Worm (Caenorhabditis elegans): Measurements from ENCODE around the gene nlp-30.

The nlp-30 gene

DNA sequence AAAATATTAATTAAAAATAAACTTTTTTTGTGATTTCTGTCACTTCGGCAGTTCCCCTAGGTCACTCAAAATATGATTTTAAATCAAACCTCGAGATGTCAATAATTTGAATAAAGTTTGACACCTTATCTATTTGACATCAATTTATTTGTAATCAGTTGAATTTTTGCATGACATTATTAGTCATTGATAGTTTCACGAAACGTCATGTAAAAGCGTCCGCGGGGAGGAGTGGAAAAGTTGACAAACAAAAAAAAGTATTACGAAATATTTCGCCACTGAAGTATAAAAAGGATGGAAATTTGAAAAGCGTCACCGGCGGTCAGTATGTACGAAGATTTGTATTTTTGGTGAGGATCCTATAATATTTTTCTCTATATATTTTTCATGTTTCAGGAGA, 43.0 kb downstream of the nlp-30 start, which contains the start of gene K09D9.1 (continued):
- TF ChIP-seq let-526 (GFP tag; IDR thresholded peaks at IDR 0.05), result no peak

ce11 chrV:4029627-4030026, 47.8 kb downstream of the nlp-30 start:
- no peak for TF ChIP-seq Y95B8A.8 (GFP tag; IDR thresholded peaks at IDR 0.05)
- TF ChIP-seq nhr-80 (tag; optimal IDR thresholded peaks at IDR 0.05), result peak; percentile 20
- 0 out of 2 replicates have a peak, but pooled peaks have one; percentile 11 for TF ChIP-seq Y56A3A.18 (GFP tag; IDR thresholded peaks at IDR 0.05)
- peak; percentile 74; the same call in 1 of the 2 replicates for TF ChIP-seq hmg-1.2 (GFP tag; IDR thresholded peaks at IDR 0.05)
- 0 out of 2 replicates have a peak, but pooled peaks have one; percentile 16 for TF ChIP-seq B0336.3 (GFP tag; IDR thresholded peaks at IDR 0.05)
- TF ChIP-seq aptf-3 (GFP tag; IDR thresholded peaks at IDR 0.05), result peak; percentile 50; the same call in 1 of the 2 replicates
- TF ChIP-seq madf-3 (GFP tag; IDR thresholded peaks at IDR 0.05), result no peak
- no peak for TF ChIP-seq lin-54 (GFP tag; optimal IDR thresholded peaks at IDR 0.05)
- no peak for TF ChIP-seq ztf-18 (tag; optimal IDR thresholded peaks at IDR 0.05)
- no peak for TF ChIP-seq efl-1 (GFP tag; optimal IDR thresholded peaks at IDR 0.05)
- TF ChIP-seq egrh-3 (GFP tag; IDR thresholded peaks at IDR 0.05), result 0 out of 2 replicates have a peak, but pooled peaks have one; percentile 18
- TF ChIP-seq pbrm-1 (GFP tag; IDR thresholded peaks at IDR 0.05), result no peak
- TF ChIP-seq mcd-1 (GFP tag; IDR thresholded peaks at IDR 0.05), result no peak
- TF ChIP-seq aptf-2 (GFP tag; conservative IDR thresholded peaks at IDR 0.05), result peak; percentile 95
- no peak for TF ChIP-seq mxl-1 (tag; optimal IDR thresholded peaks at IDR 0.05)
- no peak for TF ChIP-seq let-526 (GFP tag; IDR thresholded peaks at IDR 0.05)
- no peak for TF ChIP-seq egl-18 (GFP tag; IDR thresholded peaks at IDR 0.05)
- TF ChIP-seq T07F8.4 (tag; optimal IDR thresholded peaks at IDR 0.05), result no peak
- TF ChIP-seq cebp-1 (GFP tag; IDR thresholded peaks at IDR 0.05), result no peak
- peak; percentile 16 for TF ChIP-seq cebp-1 (tag; optimal IDR thresholded peaks at IDR 0.05)
- 0 out of 2 replicates have a peak, but pooled peaks have one; percentile 14 for TF ChIP-seq madf-6 (GFP tag; IDR thresholded peaks at IDR 0.05)

DNA sequence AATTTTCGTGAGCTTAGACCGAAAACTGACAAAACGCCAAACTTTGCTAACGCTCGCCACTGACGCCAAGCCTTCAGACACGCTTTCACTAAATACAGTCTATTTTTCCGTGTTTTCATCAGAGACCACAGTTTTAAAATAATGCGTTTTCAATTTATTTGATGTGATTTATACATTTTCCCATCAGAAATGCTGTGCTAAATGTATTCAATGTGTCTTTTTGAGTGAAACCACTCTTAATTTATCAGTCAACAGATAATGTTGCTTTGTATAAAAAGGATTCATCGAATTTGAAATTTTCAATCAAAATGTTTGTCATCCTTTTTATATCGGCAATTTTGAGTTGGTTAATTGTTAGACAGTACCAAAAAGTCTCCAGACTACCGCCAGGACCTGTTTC, 49.5 kb downstream of the nlp-30 start, which contains the start of gene cyp-35A4:
Gene cyp-35A4, plus strand, starts transcription at position 301 of the 400 bp plus-strand sequence.
- no peak for TF ChIP-seq nhr-90 (tag; optimal IDR thresholded peaks at IDR 0.05)
- no peak for TF ChIP-seq egrh-3 (GFP tag; IDR thresholded peaks at IDR 0.05)
- TF ChIP-seq hlh-26 (GFP tag; conservative IDR thresholded peaks at IDR 0.05), result no peak
- TF ChIP-seq F57A8.1 (GFP tag; optimal IDR thresholded peaks at IDR 0.05), result no peak
- no peak for TF ChIP-seq lsy-27 (tag; optimal IDR thresholded peaks at IDR 0.05; ENCODE audit: borderline replicate concordance, insufficient read depth)
- no peak for TF ChIP-seq B0261.1 (tag; optimal IDR thresholded peaks at IDR 0.05)
- TF ChIP-seq nfyb-1 (GFP tag; IDR thresholded peaks at IDR 0.05), result no peak
- no peak for TF ChIP-seq ceh-100 (GFP tag; IDR thresholded peaks at IDR 0.05)
- no peak for TF ChIP-seq bed-2 (GFP tag; IDR thresholded peaks at IDR 0.05)
- TF ChIP-seq Y95B8A.8 (GFP tag; IDR thresholded peaks at IDR 0.05), result no peak
- no peak for TF ChIP-seq snpc-1.3 (tag; optimal IDR thresholded peaks at IDR 0.05; ENCODE audit: insufficient read depth)
- TF ChIP-seq attf-5 (GFP tag; optimal IDR thresholded peaks at IDR 0.05), result no peak
- TF ChIP-seq tbx-9 (tag; optimal IDR thresholded peaks at IDR 0.05; ENCODE audit: borderline replicate concordance), result no peak
- TF ChIP-seq fkh-3 (tag; optimal IDR thresholded peaks at IDR 0.05), result no peak
- TF ChIP-seq lin-40 (tag; optimal IDR thresholded peaks at IDR 0.05), result no peak
- no peak for TF ChIP-seq hmg-20 (GFP tag; IDR thresholded peaks at IDR 0.05)
- no peak for TF ChIP-seq T07F8.4 (tag; optimal IDR thresholded peaks at IDR 0.05)
- no peak for TF ChIP-seq K12H6.12 (tag; optimal IDR thresholded peaks at IDR 0.05)
- TF ChIP-seq chd-7 (tag; optimal IDR thresholded peaks at IDR 0.05), result no peak
- no peak for TF ChIP-seq nhr-80 (tag; optimal IDR thresholded peaks at IDR 0.05)

Measured in whole organism, young adult.